Worm (Caenorhabditis elegans) whole organism, mixed stage, embryonic: Measurements from ENCODE around the gene ZK616.65.

Source experiments
- bed-3 ChIP-seq: fragments of 200-800 bp; sonication (Bioruptor generic); optimal IDR thresholded peaks from 3 replicates; lab custom pipeline; 2018; ENCODE audit warnings: mild to moderate bottlenecking, missing genetic modification characterization, moderate library complexity, missing compliant biosample characterization
- blmp-1 ChIP-seq: fragments of 150-350 bp; optimal IDR thresholded peaks from 2 replicates; lab custom pipeline; 2014; ENCODE audit warnings: missing biosample characterization, missing genetic modification characterization
- ceh-39 ChIP-seq: fragments of 150-350 bp; optimal IDR thresholded peaks from 2 replicates; lab custom pipeline; 2014; ENCODE audit warnings: missing biosample characterization, missing genetic modification characterization
- ceh-43 ChIP-seq: fragments of 200-800 bp; sonication (Bioruptor generic); optimal IDR thresholded peaks from 2 replicates; lab custom pipeline; 2018; ENCODE audit warnings: mild to moderate bottlenecking, missing genetic modification characterization, moderate library complexity, missing compliant biosample characterization
- ceh-83 ChIP-seq: fragments of 200-800 bp; sonication (Bioruptor generic); optimal IDR thresholded peaks from 2 replicates; lab custom pipeline; 2018; ENCODE audit warnings: mild to moderate bottlenecking, missing genetic modification characterization, missing compliant biosample characterization
- ces-1 ChIP-seq: fragments of 150-350 bp; optimal IDR thresholded peaks from 2 replicates; lab custom pipeline; 2014; ENCODE audit warnings: missing biosample characterization, missing genetic modification reagents, missing genetic modification characterization
- drap-1 ChIP-seq: fragments of 200-800 bp; sonication (Bioruptor generic); optimal IDR thresholded peaks from 3 replicates; lab custom pipeline; 2018; ENCODE audit warnings: mild to moderate bottlenecking, missing genetic modification characterization, missing compliant biosample characterization
- elt-1 ChIP-seq: sonication (generic microtip); optimal IDR thresholded peaks from 2 replicates; lab custom pipeline; 2017; ENCODE audit warnings: missing genetic modification characterization, mild to moderate bottlenecking, missing compliant biosample characterization, antibody characterized with exemption, moderate library complexity, borderline replicate concordance; ENCODE audit not compliant: insufficient read depth
- elt-3 ChIP-seq: fragments of 150-350 bp; optimal IDR thresholded peaks from 2 replicates; lab custom pipeline; 2014; ENCODE audit warnings: missing biosample characterization, missing genetic modification characterization
- flh-1 ChIP-seq: fragments of 200-800 bp; sonication (Bioruptor generic); optimal IDR thresholded peaks from 2 replicates; lab custom pipeline; 2018; ENCODE audit warnings: mild to moderate bottlenecking, missing genetic modification characterization, moderate library complexity, missing compliant biosample characterization
- ham-2 ChIP-seq: fragments of 200-800 bp; sonication (Bioruptor generic); optimal IDR thresholded peaks from 2 replicates; lab custom pipeline; 2018; ENCODE audit warnings: mild to moderate bottlenecking, missing genetic modification characterization, missing compliant biosample characterization
- hlh-1 ChIP-seq: fragments of 150-350 bp; optimal IDR thresholded peaks from 2 replicates; lab custom pipeline; 2014; ENCODE audit warnings: missing biosample characterization, missing genetic modification reagents, missing genetic modification characterization
- lin-13 ChIP-seq: fragments of 150-350 bp; optimal IDR thresholded peaks from 2 replicates; lab custom pipeline; 2014; ENCODE audit warnings: missing biosample characterization, missing genetic modification characterization
- lin-32 ChIP-seq: fragments of 200-800 bp; sonication (Bioruptor generic); optimal IDR thresholded peaks from 2 replicates; lab custom pipeline; 2018; ENCODE audit warnings: mild to moderate bottlenecking, missing genetic modification characterization, missing compliant biosample characterization
- lsy-2 ChIP-seq: fragments of 150-350 bp; optimal IDR thresholded peaks from 2 replicates; lab custom pipeline; 2014; ENCODE audit warnings: missing biosample characterization, missing genetic modification characterization
- mab-5 ChIP-seq: fragments of 150-350 bp; optimal IDR thresholded peaks from 2 replicates; lab custom pipeline; 2014; ENCODE audit warnings: missing biosample characterization, missing genetic modification characterization
- mep-1 ChIP-seq: fragments of 150-350 bp; optimal IDR thresholded peaks from 2 replicates; lab custom pipeline; 2017; ENCODE audit warnings: missing biosample characterization, missing genetic modification reagents, missing genetic modification characterization, inconsistent platforms
- nhr-12 ChIP-seq: fragments of 150-350 bp; optimal IDR thresholded peaks from 2 replicates; lab custom pipeline; 2014; ENCODE audit warnings: missing biosample characterization, missing genetic modification characterization
- nhr-2 ChIP-seq: fragments of 150-350 bp; optimal IDR thresholded peaks from 2 replicates; lab custom pipeline; 2014; ENCODE audit warnings: missing biosample characterization, missing genetic modification characterization
- nhr-237 ChIP-seq: fragments of 150-350 bp; optimal IDR thresholded peaks from 2 replicates; lab custom pipeline; 2014; ENCODE audit warnings: missing biosample characterization, missing genetic modification characterization
- nhr-28 ChIP-seq: fragments of 150-350 bp; optimal IDR thresholded peaks from 2 replicates; lab custom pipeline; 2014; ENCODE audit warnings: missing biosample characterization, missing genetic modification characterization
- nhr-76 ChIP-seq: sonication (generic microtip); optimal IDR thresholded peaks from 2 replicates; lab custom pipeline; 2017; ENCODE audit warnings: missing biosample characterization, missing genetic modification characterization
- pha-4 ChIP-seq: fragments of 150-350 bp; optimal IDR thresholded peaks from 2 replicates; lab custom pipeline; 2018; ENCODE audit warnings: missing biosample characterization, missing genetic modification reagents, missing genetic modification characterization
- sem-2 ChIP-seq: fragments of 200-800 bp; sonication (Bioruptor generic); optimal IDR thresholded peaks from 2 replicates; lab custom pipeline; 2018; ENCODE audit warnings: mild to moderate bottlenecking, missing genetic modification characterization, missing compliant biosample characterization
- snpc-4 ChIP-seq: fragments of 150-350 bp; optimal IDR thresholded peaks from 2 replicates; lab custom pipeline; 2014; ENCODE audit warnings: missing biosample characterization, missing genetic modification characterization
- sptf-1 ChIP-seq: sonication (generic microtip); optimal IDR thresholded peaks from 2 replicates; lab custom pipeline; 2017; ENCODE audit warnings: mild to moderate bottlenecking, missing genetic modification characterization, moderate library complexity, missing compliant biosample characterization
- tbx-8 ChIP-seq: fragments of 200-800 bp; sonication (Bioruptor generic); optimal IDR thresholded peaks from 2 replicates; lab custom pipeline; 2018; ENCODE audit warnings: mild to moderate bottlenecking, missing genetic modification characterization, moderate library complexity, missing compliant biosample characterization
- unc-39 ChIP-seq: fragments of 150-350 bp; optimal IDR thresholded peaks from 2 replicates; lab custom pipeline; 2014; ENCODE audit warnings: missing biosample characterization, missing genetic modification characterization
- unc-62 ChIP-seq: fragments of 150-350 bp; optimal IDR thresholded peaks from 2 replicates; lab custom pipeline; 2014; ENCODE audit warnings: missing biosample characterization, missing genetic modification reagents, missing genetic modification characterization

Gene ZK616.65

ce11 chrIV:5391507-5392057, 19.4 kb downstream of the ZK616.65 start, which contains the start of the genes htp-1 and ZK616.5:
Gene htp-1 (minus strand): TSS chrIV:5391557.
Gene ZK616.5 (plus strand): TSS chrIV:5391929.
- TF ChIP-seq ceh-83 = no peak
- no peak for TF ChIP-seq mep-1
- TF ChIP-seq ham-2 (GFP tag; lab: Kevin White, UChicago) = no peak

DNA sequence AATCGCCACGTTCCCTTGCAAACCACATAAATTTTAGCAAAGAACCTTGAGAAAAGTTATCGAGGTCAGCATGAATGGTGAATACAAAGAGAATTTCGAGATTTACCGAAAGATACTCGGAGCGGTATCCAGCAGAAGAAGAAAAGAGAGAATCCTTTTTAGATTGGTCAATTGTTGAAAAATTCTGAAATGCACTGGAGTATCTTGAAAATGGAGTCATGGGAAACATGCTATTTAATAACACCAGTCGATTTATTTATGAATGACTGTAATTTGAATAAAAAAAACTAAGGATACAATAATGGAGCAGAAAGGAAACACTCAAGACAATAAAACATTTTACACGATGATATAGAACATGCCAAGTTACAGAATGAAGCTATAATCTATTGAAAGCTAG, 21.1 kb downstream of the ZK616.65 start:
- TF ChIP-seq ces-1 (GFP tag; lab: Kevin White, UChicago) (no peak), elt-1 (tag; lab: Kevin White, UChicago) (no peak), nhr-28 (no peak), nhr-2 (tag; lab: Kevin White, UChicago) (no peak), nhr-76 (no peak)

DNA sequence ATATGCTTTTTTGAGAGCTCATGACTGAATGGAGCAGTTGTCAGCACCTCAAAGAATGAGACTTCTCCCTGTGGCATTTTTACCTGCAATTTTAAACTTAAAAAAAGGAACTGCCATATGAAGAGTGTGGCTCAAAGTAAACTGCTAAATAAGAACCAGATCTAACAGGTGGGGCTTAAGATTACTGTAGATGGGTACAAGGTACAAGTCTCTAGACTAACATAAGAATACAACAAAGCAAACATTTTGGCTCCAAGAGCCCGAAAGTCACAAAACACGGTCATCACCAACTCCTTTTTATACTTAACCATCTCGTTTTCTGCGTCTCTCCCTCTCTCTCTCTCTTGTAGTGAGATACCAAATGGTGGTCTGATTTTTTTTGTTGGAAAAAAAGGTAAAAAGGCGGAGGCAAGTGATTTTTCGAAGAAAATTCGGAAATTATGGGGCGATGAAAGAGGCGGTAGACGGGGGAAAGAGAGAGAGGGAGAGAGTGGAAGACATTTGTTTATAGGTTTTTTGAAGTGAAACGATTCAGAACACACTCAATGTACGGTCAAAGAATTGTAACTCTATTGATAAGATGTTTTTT, 22.4 kb downstream of the ZK616.65 start, which contains the start of gene elo-6:
Gene elo-6 (minus strand): TSS at position 83 of the 589 bp plus-strand sequence.
- TF ChIP-seq lin-32 (GFP tag; lab: Kevin White, UChicago) = no peak
- TF ChIP-seq ceh-39 (tag; lab: Kevin White, UChicago) = no peak
- no peak for TF ChIP-seq flh-1 (GFP tag; lab: Kevin White, UChicago)
- TF ChIP-seq ces-1 (GFP tag; lab: Kevin White, UChicago) = no peak
- TF ChIP-seq unc-39 = no peak
- no peak for TF ChIP-seq pha-4
- TF ChIP-seq sptf-1 = no peak

DNA sequence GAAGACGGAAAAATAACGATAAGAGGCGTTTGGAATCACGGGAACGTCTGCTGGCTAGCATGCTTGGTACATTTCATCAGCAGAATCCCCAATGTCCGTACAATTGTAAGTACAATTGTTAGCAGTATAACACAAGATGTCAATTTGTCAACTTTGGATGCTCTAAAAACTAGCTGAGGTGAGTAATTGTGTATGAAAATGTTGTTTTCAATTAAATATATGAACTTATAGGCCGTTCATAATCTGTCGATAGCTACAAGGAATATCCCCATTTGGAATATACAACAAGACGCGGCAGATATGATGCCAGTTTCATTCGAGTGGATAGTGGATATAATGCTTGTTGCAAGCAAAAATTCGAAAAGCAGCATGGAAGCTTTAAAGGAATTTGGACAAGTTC, 26.0 kb downstream of the ZK616.65 start, which contains the start of gene F41H10.12:
Gene F41H10.12 (plus strand): TSS at position 301 of the 400 bp plus-strand sequence.
- TF ChIP-seq tbx-8 (GFP tag; lab: Kevin White, UChicago) (no peak), ces-1 (GFP tag; lab: Kevin White, UChicago) (no peak), nhr-12 (no peak), elt-3 (tag; lab: Kevin White, UChicago) (no peak), sptf-1 (no peak), sem-2 (GFP tag; lab: Kevin White, UChicago) (no peak), snpc-4 (no peak), lsy-2 (tag; lab: Kevin White, UChicago) (no peak), ceh-43 (GFP tag; lab: Kevin White, UChicago) (no peak), lin-13 (no peak), pha-4 (no peak), nhr-237 (tag; lab: Kevin White, UChicago) (no peak), unc-62 (GFP tag; lab: Kevin White, UChicago) (no peak), blmp-1 (tag; lab: Kevin White, UChicago) (no peak)

DNA sequence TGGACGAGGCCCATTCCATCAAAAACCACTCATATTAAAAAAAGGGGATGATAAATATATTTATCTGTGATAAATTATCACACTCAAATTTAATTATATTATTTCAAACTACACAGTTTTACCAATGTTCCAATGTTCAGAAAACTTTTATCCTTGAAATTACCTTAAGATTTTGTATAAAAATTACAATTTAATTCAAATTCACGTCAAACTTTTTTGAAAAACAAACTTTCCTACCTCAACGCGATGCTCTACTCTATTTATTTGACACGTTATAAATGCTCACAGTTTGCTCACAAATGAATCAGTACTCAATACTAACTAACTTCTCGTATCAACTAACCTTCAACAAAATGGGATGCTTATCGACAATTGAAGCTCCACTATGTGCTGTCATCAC, 28.4 kb downstream of the ZK616.65 start, which contains the start of gene F41H10.1:
Gene F41H10.1 (plus strand): TSS at position 301 of the 400 bp plus-strand sequence.
- no peak for TF ChIP-seq snpc-4
- TF ChIP-seq nhr-28 = no peak
- no peak for TF ChIP-seq nhr-237 (tag; lab: Kevin White, UChicago)
- no peak for TF ChIP-seq bed-3
- TF ChIP-seq drap-1 (GFP tag; lab: Kevin White, UChicago) = no peak
- TF ChIP-seq elt-3 (tag; lab: Kevin White, UChicago) = no peak
- no peak for TF ChIP-seq elt-1 (tag; lab: Kevin White, UChicago)
- no peak for TF ChIP-seq blmp-1 (tag; lab: Kevin White, UChicago)
- TF ChIP-seq lsy-2 (tag; lab: Kevin White, UChicago) = no peak
- no peak for TF ChIP-seq pha-4
- TF ChIP-seq nhr-2 (tag; lab: Kevin White, UChicago) = no peak
- no peak for TF ChIP-seq ceh-83
- no peak for TF ChIP-seq mab-5
- TF ChIP-seq unc-62 (GFP tag; lab: Kevin White, UChicago) = no peak
- TF ChIP-seq hlh-1 = no peak

DNA sequence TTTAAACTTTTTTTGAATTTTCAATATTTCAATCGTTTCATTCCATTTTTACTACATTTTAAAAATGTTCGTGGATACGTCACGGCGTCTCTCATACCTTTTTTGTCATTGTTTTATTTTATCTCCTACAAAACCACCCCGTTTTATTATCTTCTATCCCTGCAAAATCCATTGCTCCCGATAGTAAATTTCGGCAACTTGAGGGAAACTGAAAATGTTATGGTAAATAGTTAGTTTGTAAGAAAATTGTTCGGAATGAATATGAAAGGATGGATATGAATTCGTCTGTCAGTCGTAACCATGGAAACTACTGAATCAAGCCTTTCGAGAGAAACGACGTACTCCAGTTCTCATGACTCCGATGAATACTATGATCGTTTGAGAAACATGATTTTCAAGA, 29.7 kb downstream of the ZK616.65 start, which contains the start of gene F41H10.2:
Gene F41H10.2 (plus strand): TSS at position 301 of the 400 bp plus-strand sequence.
- TF ChIP-seq bed-3 (no peak), elt-1 (tag; lab: Kevin White, UChicago) (no peak), flh-1 (GFP tag; lab: Kevin White, UChicago) (no peak), hlh-1 (no peak)
